Worm (Caenorhabditis elegans) whole organism, late embryonic: ENCODE measurements around the gene ZK856.4.

ENCODE experiments used
- T23F11.4 ChIP-seq: fragments of 200-800 bp; sonication (Bioruptor generic); optimal IDR thresholded peaks from 2 replicates; lab custom pipeline; 2018; ENCODE audit warnings: mild to moderate bottlenecking, missing genetic modification characterization, missing compliant biosample characterization
- ceh-19 ChIP-seq: fragments of 200-800 bp; sonication (Bioruptor generic); optimal IDR thresholded peaks from 2 replicates; lab custom pipeline; 2018; ENCODE audit warnings: mild to moderate bottlenecking, missing genetic modification characterization, missing compliant biosample characterization
- ceh-24 ChIP-seq: sonication (generic microtip); optimal IDR thresholded peaks from 2 replicates; lab custom pipeline; 2016; ENCODE audit warnings: mild to moderate bottlenecking, missing genetic modification characterization, missing compliant biosample characterization
- ceh-30 ChIP-seq: fragments of 150-350 bp; optimal IDR thresholded peaks from 2 replicates; lab custom pipeline; 2014; ENCODE audit warnings: missing biosample characterization, missing genetic modification characterization
- ceh-45 ChIP-seq: fragments of 200-800 bp; sonication (Bioruptor generic); IDR thresholded peaks from 2 replicates; pipeline ENCODE4 v1.3.6; 2022; ENCODE audit warnings: missing genetic modification reagents, missing genetic modification characterization, missing compliant biosample characterization
- ceh-48 ChIP-seq: sonication (generic microtip); optimal IDR thresholded peaks from 2 replicates; lab custom pipeline; 2016; ENCODE audit warnings: missing genetic modification characterization, inconsistent platforms, missing compliant biosample characterization
- che-1 ChIP-seq: sonication (generic microtip); optimal IDR thresholded peaks from 2 replicates; lab custom pipeline; 2016; ENCODE audit warnings: mild to moderate bottlenecking, missing genetic modification characterization, missing compliant biosample characterization
- dve-1 ChIP-seq: sonication (generic microtip); optimal IDR thresholded peaks from 2 replicates; lab custom pipeline; 2017; ENCODE audit warnings: antibody characterized with exemption, mild to moderate bottlenecking, missing genetic modification characterization, missing compliant biosample characterization
- elt-2 ChIP-seq: sonication (generic microtip); optimal IDR thresholded peaks from 2 replicates; lab custom pipeline; 2016; ENCODE audit warnings: missing genetic modification reagents, missing genetic modification characterization, missing compliant biosample characterization
- ets-4 ChIP-seq: sonication (generic microtip); optimal IDR thresholded peaks from 2 replicates; lab custom pipeline; 2016; ENCODE audit warnings: missing genetic modification characterization, missing compliant biosample characterization
- eyg-1 ChIP-seq: sonication (generic microtip); optimal IDR thresholded peaks from 2 replicates; lab custom pipeline; 2016; ENCODE audit warnings: missing genotype, missing genetic modification characterization, missing compliant biosample characterization
- fax-1 ChIP-seq: sonication (generic microtip); optimal IDR thresholded peaks from 2 replicates; lab custom pipeline; 2016; ENCODE audit warnings: missing genotype, missing genetic modification characterization, missing compliant biosample characterization
- fkh-10 ChIP-seq: fragments of 150-350 bp; optimal IDR thresholded peaks from 2 replicates; lab custom pipeline; 2014; ENCODE audit warnings: missing biosample characterization, missing genetic modification reagents, missing genetic modification characterization
- fkh-6 ChIP-seq: sonication (generic microtip); optimal IDR thresholded peaks from 2 replicates; lab custom pipeline; 2016; ENCODE audit warnings: missing genetic modification characterization, missing compliant biosample characterization
- hlh-30 ChIP-seq: sonication (generic microtip); optimal IDR thresholded peaks from 2 replicates; lab custom pipeline; 2017; ENCODE audit warnings: antibody characterized with exemption, missing genetic modification characterization, missing compliant biosample characterization; ENCODE audit not compliant: insufficient read depth
- hlh-8 ChIP-seq: sonication (generic microtip); optimal IDR thresholded peaks from 2 replicates; lab custom pipeline; 2016; ENCODE audit warnings: missing genotype, missing genetic modification characterization, missing compliant biosample characterization
- lim-6 ChIP-seq: sonication (generic microtip); optimal IDR thresholded peaks from 2 replicates; lab custom pipeline; 2016; ENCODE audit warnings: missing genetic modification characterization, missing compliant biosample characterization
- lin-11 ChIP-seq: fragments of 200-800 bp; sonication (Bioruptor generic); optimal IDR thresholded peaks from 2 replicates; lab custom pipeline; 2018; ENCODE audit warnings: mild to moderate bottlenecking, missing genetic modification characterization, missing compliant biosample characterization
- nfya-1 ChIP-seq: sonication (generic microtip); optimal IDR thresholded peaks from 2 replicates; lab custom pipeline; 2017; ENCODE audit warnings: missing genetic modification characterization, mild to moderate bottlenecking, missing compliant biosample characterization, antibody characterized with exemption, moderate library complexity
- nhr-232 ChIP-seq: sonication (generic microtip); optimal IDR thresholded peaks from 2 replicates; lab custom pipeline; 2016; ENCODE audit warnings: missing genetic modification characterization, missing compliant biosample characterization
- odd-2 ChIP-seq: sonication (generic microtip); optimal IDR thresholded peaks from 2 replicates; lab custom pipeline; 2017; ENCODE audit warnings: antibody characterized with exemption, mild to moderate bottlenecking, missing genetic modification characterization, missing compliant biosample characterization
- pag-3 ChIP-seq: sonication (generic microtip); optimal IDR thresholded peaks from 2 replicates; lab custom pipeline; 2016; ENCODE audit warnings: missing compliant biosample characterization, missing genetic modification characterization, borderline replicate concordance
- pat-9 ChIP-seq: fragments of 200-800 bp; sonication (Bioruptor generic); optimal IDR thresholded peaks from 2 replicates; lab custom pipeline; 2018; ENCODE audit warnings: mild to moderate bottlenecking, missing genetic modification characterization, moderate library complexity, missing compliant biosample characterization
- pax-1 ChIP-seq: fragments of 150-350 bp; optimal IDR thresholded peaks from 2 replicates; lab custom pipeline; 2014; ENCODE audit warnings: missing biosample characterization, missing genetic modification characterization
- pqm-1 ChIP-seq: sonication (generic microtip); optimal IDR thresholded peaks from 2 replicates; lab custom pipeline; 2016; ENCODE audit warnings: missing genetic modification characterization, missing compliant biosample characterization
- ref-2 ChIP-seq: sonication (generic microtip); optimal IDR thresholded peaks from 2 replicates; lab custom pipeline; 2016; ENCODE audit warnings: missing genetic modification characterization, missing compliant biosample characterization
- rnt-1 ChIP-seq: sonication (generic microtip); optimal IDR thresholded peaks from 2 replicates; lab custom pipeline; 2016; ENCODE audit warnings: missing genetic modification characterization, missing compliant biosample characterization
- sdc-2 ChIP-seq: sonication (generic microtip); optimal IDR thresholded peaks from 2 replicates; lab custom pipeline; 2016; ENCODE audit warnings: missing genotype, missing genetic modification characterization, missing compliant biosample characterization
- sox-2 ChIP-seq: fragments of 200-800 bp; sonication (Bioruptor generic); IDR thresholded peaks from 2 replicates; pipeline ENCODE4 v1.3.6; 2022; ENCODE audit warnings: missing genetic modification reagents, missing genetic modification characterization, missing compliant biosample characterization
- sox-4 ChIP-seq: sonication (generic microtip); optimal IDR thresholded peaks from 2 replicates; lab custom pipeline; 2017; ENCODE audit warnings: mild to moderate bottlenecking, missing genetic modification characterization, inconsistent platforms, missing compliant biosample characterization
- tbx-2 ChIP-seq: sonication (generic microtip); optimal IDR thresholded peaks from 2 replicates; lab custom pipeline; 2016; ENCODE audit warnings: missing genetic modification characterization, missing compliant biosample characterization
- tbx-7 ChIP-seq: sonication (generic microtip); optimal IDR thresholded peaks from 2 replicates; lab custom pipeline; 2016; ENCODE audit warnings: missing genotype, missing genetic modification characterization, missing compliant biosample characterization
- unc-42 ChIP-seq: sonication (generic microtip); optimal IDR thresholded peaks from 2 replicates; lab custom pipeline; 2016; ENCODE audit warnings: missing genotype, missing genetic modification characterization, missing compliant biosample characterization
- zip-5 ChIP-seq: sonication (generic microtip); optimal IDR thresholded peaks from 2 replicates; lab custom pipeline; 2016; ENCODE audit warnings: missing genetic modification characterization, missing compliant biosample characterization
- ztf-16 ChIP-seq: sonication (generic microtip); optimal IDR thresholded peaks from 2 replicates; lab custom pipeline; 2017; ENCODE audit warnings: missing genetic modification characterization, missing compliant biosample characterization

Gene ZK856.4

DNA sequence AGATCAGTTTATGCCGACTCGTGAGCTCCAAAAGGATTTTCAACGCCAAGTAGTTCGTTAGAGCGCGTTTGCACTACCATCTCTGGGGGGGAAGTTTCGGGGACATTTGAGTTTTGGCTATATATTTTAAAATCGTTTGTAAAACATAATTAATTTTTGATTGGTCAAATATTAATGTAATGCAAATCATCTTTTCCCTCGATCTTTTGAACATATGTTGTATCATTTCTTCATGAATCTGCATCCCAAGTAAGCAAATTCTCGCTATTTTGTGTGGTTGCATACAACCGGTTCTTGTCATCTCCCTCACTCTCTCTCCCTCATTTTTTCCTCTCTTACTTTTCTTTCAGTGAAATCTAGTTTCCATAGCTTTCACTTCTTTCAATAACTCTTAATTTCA, 4.9 kb upstream of the ZK856.4 start (continued):
- TF ChIP-seq odd-2 (tag; lab: Kevin White, UChicago): no peak
- peak; percentile 52 for TF ChIP-seq hlh-8 (tag; lab: Kevin White, UChicago)
- peak; percentile 52 for TF ChIP-seq zip-5 (tag; lab: Kevin White, UChicago)
- TF ChIP-seq nfya-1: peak; percentile 31
- peak; percentile 71 for TF ChIP-seq tbx-7 (tag; lab: Kevin White, UChicago)
- TF ChIP-seq dve-1 (tag; lab: Kevin White, UChicago): no peak
- TF ChIP-seq lin-11 (tag; lab: Kevin White, UChicago): no peak
- TF ChIP-seq fax-1: peak; percentile 39
- TF ChIP-seq tbx-2 (tag; lab: Kevin White, UChicago): peak; percentile 75
- no peak for TF ChIP-seq ceh-45 (GFP tag; lab: Robert Waterston, UW)
- no peak for TF ChIP-seq pax-1 (tag; lab: Kevin White, UChicago)
- TF ChIP-seq fkh-10 (GFP tag; lab: Kevin White, UChicago): no peak
- no peak for TF ChIP-seq fkh-6 (tag; lab: Kevin White, UChicago)
- TF ChIP-seq sox-2 (GFP tag; lab: Robert Waterston, UW): no peak
- TF ChIP-seq lim-6 (tag; lab: Kevin White, UChicago): no peak

DNA sequence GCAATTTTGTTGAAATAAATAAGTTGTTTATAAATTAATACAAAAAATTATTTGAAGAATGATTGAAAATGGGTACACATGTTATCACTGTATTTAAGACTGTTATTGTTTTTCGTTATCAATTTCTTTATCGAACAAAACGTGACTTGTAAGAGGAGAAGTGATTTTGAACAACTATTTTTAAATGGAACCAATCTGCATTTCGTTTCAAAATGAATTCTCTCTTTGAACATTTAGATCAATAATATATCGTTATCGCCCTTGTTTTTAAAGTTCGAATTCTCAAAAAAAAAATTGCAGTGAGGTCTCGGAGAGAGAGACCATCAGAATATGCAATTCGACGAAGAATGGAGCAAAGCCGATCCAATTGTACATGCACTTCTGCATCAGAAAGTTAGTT, 3.8 kb upstream of the ZK856.4 start, which contains the start of gene cul-5:
TSS of gene cul-5 (plus strand) at position 301 of the 400 bp plus-strand sequence.
- TF ChIP-seq ceh-19 (GFP tag; lab: Kevin White, UChicago) (no peak), ceh-24 (tag; lab: Kevin White, UChicago) (no peak), unc-42 (tag; lab: Kevin White, UChicago) (no peak), fkh-10 (GFP tag; lab: Kevin White, UChicago) (no peak), elt-2 (tag; lab: Kevin White, UChicago) (peak; percentile 11), rnt-1 (tag; lab: Kevin White, UChicago) (no peak), che-1 (tag; lab: Kevin White, UChicago) (no peak), hlh-30 (no peak)
- TF ChIP-seq, all 69 proteins: peak for 1

DNA sequence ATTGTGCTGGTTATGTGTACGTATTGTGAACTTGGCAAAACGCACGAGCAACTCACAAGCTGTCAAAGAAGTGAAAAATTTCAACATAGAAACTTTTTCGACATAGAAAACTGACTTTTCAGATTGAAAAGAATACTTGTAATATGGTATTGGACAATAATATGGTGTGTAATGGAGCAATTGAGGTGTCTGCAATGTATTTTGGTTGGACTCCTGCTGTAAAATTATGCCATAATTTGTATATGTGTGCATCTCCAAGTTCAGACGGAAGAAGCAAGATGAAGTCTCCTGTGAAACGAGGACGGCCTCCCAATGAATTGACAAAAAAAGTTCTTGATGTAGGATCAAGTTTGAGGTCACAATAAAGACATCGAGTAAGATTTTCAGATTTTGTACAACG, 726 bp downstream of the ZK856.4 start:
- no peak for TF ChIP-seq T23F11.4 (GFP tag; lab: Kevin White, UChicago)
- no peak for TF ChIP-seq eyg-1 (tag; lab: Kevin White, UChicago)
- TF ChIP-seq odd-2 (tag; lab: Kevin White, UChicago): no peak
- TF ChIP-seq ref-2 (tag; lab: Kevin White, UChicago): no peak
- no peak for TF ChIP-seq pag-3 (tag; lab: Kevin White, UChicago)
- no peak for TF ChIP-seq ceh-30
- TF ChIP-seq ceh-45 (GFP tag; lab: Robert Waterston, UW): no peak
- no peak for TF ChIP-seq dve-1 (tag; lab: Kevin White, UChicago)

DNA sequence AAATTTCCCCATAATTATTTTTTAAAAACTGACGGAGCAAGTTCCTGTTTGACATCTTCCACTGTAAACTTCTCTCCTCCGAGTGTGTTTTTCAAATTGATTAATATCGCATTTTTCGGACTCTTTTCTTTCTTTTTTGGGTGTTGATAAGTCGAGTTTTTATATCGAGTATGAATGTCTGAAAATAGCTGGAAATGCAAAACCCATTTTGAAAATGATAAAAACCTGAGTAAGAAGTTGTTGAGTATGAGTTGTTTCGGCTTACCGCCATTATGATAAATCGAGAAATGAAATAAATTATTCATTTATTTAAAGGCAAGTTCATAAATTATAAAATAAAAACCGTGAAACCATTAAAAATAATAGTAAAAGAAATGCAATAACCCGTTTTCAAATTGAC, 2.6 kb downstream of the ZK856.4 start, which contains the start of gene ZK856.18:
TSS of gene ZK856.18 (minus strand) at position 289 of the 400 bp plus-strand sequence.
- no peak for TF ChIP-seq pqm-1 (tag; lab: Kevin White, UChicago)
- TF ChIP-seq ztf-16 (tag; lab: Kevin White, UChicago): no peak
- TF ChIP-seq pat-9 (tag; lab: Kevin White, UChicago): no peak
- no peak for TF ChIP-seq eyg-1 (tag; lab: Kevin White, UChicago)
- no peak for TF ChIP-seq sdc-2
- no peak for TF ChIP-seq ceh-48 (tag; lab: Kevin White, UChicago)
- TF ChIP-seq pag-3 (tag; lab: Kevin White, UChicago): no peak
- no peak for TF ChIP-seq nhr-232
- no peak for TF ChIP-seq sox-4
- TF ChIP-seq fkh-6 (tag; lab: Kevin White, UChicago): no peak
- TF ChIP-seq ets-4 (tag; lab: Kevin White, UChicago): no peak
